Fruit fly (Drosophila melanogaster) whole organism, embryonic: ENCODE results near the gene Spps.

ENCODE experiments used
- Bteb2 ChIP-seq: fragments of 200-800 bp; sonication (Bioruptor generic); optimal IDR thresholded peaks from 2 replicates; lab custom pipeline; 2016; ENCODE audit warnings: missing biosample characterization, missing genetic modification characterization
- CG10959 ChIP-seq: fragments of 200-800 bp; sonication (Bioruptor generic); IDR thresholded peaks from 2 replicates; pipeline ENCODE4 v1.3.6; 2022; ENCODE audit warnings: missing biosample characterization, missing genetic modification characterization
- CG11398 ChIP-seq: fragments of 200-800 bp; sonication (Bioruptor generic); optimal IDR thresholded peaks from 2 replicates; lab custom pipeline; 2016; ENCODE audit warnings: missing biosample characterization, missing genetic modification characterization
- CG11696 ChIP-seq: fragments of 200-800 bp; sonication (Bioruptor generic); IDR thresholded peaks from 2 replicates; pipeline ENCODE4 v1.3.6; 2022; ENCODE audit warnings: missing biosample characterization, missing genetic modification characterization
- CG12104 ChIP-seq: fragments of 200-800 bp; sonication (Bioruptor generic); optimal IDR thresholded peaks from 3 replicates; lab custom pipeline; 2016; ENCODE audit warnings: missing biosample characterization, missing genetic modification characterization
- CG12155 ChIP-seq: fragments of 200-800 bp; sonication (Bioruptor generic); optimal IDR thresholded peaks from 3 replicates; lab custom pipeline; 2016; ENCODE audit warnings: missing biosample characterization, missing genetic modification characterization
- CG1233 ChIP-seq: fragments of 200-800 bp; sonication (Bioruptor generic); optimal IDR thresholded peaks from 4 replicates; lab custom pipeline; 2018; ENCODE audit warnings: missing biosample characterization, mild to moderate bottlenecking, missing genetic modification characterization
- CG12942 ChIP-seq: fragments of 200-800 bp; sonication (Bioruptor generic); optimal IDR thresholded peaks from 3 replicates; lab custom pipeline; 2016; ENCODE audit warnings: missing biosample characterization, missing genetic modification characterization
- CG15011 ChIP-seq: fragments of 200-800 bp; sonication (Bioruptor generic); optimal IDR thresholded peaks from 3 replicates; lab custom pipeline; 2018; ENCODE audit warnings: missing biosample characterization, mild to moderate bottlenecking, missing genetic modification characterization
- CG1647 ChIP-seq: fragments of 200-800 bp; sonication (Bioruptor generic); optimal IDR thresholded peaks from 3 replicates; lab custom pipeline; 2016; ENCODE audit warnings: missing biosample characterization, missing genetic modification characterization
- CG17359 ChIP-seq: fragments of 200-800 bp; sonication (Bioruptor generic); optimal IDR thresholded peaks from 3 replicates; lab custom pipeline; 2018; ENCODE audit warnings: missing biosample characterization, mild to moderate bottlenecking, missing genetic modification characterization, moderate library complexity
- CG1792 ChIP-seq: fragments of 200-800 bp; sonication (Bioruptor generic); optimal IDR thresholded peaks from 2 replicates; lab custom pipeline; 2016; ENCODE audit warnings: missing biosample characterization, missing genetic modification characterization
- CG18262 ChIP-seq: fragments of 200-800 bp; optimal IDR thresholded peaks from 3 replicates; lab custom pipeline; 2019; ENCODE audit warnings: missing biosample characterization, mild to moderate bottlenecking, missing genetic modification characterization, moderate library complexity
- CG30020 ChIP-seq: fragments of 200-800 bp; optimal IDR thresholded peaks from 2 replicates; lab custom pipeline; 2019; ENCODE audit warnings: missing biosample characterization, mild to moderate bottlenecking, missing genetic modification characterization, moderate library complexity
- CG31365 ChIP-seq: fragments of 200-800 bp; sonication (Bioruptor generic); optimal IDR thresholded peaks from 2 replicates; lab custom pipeline; 2018; ENCODE audit warnings: missing biosample characterization, mild to moderate bottlenecking, missing genetic modification characterization
- CG33557 ChIP-seq: fragments of 200-800 bp; sonication (Bioruptor generic); optimal IDR thresholded peaks from 2 replicates; lab custom pipeline; 2019; ENCODE audit warnings: missing biosample characterization, mild to moderate bottlenecking, missing genetic modification characterization, moderate library complexity
- CG3407 ChIP-seq: fragments of 200-800 bp; sonication (Bioruptor generic); optimal IDR thresholded peaks from 2 replicates; lab custom pipeline; 2018; ENCODE audit warnings: missing biosample characterization, mild to moderate bottlenecking, missing genetic modification characterization
- CG4730 ChIP-seq: fragments of 200-800 bp; sonication (Bioruptor generic); IDR thresholded peaks from 2 replicates; pipeline ENCODE4 v1.3.6; 2022; ENCODE audit warnings: missing biosample characterization, missing genetic modification characterization
- CG4820 ChIP-seq: fragments of 200-800 bp; sonication (Bioruptor generic); optimal IDR thresholded peaks from 3 replicates; lab custom pipeline; 2016; ENCODE audit warnings: missing biosample characterization, missing genetic modification characterization
- CG6175 ChIP-seq: fragments of 200-800 bp; sonication (Bioruptor generic); IDR thresholded peaks from 3 replicates; pipeline ENCODE4 v1.3.6; 2022; ENCODE audit warnings: missing biosample characterization, missing genetic modification characterization
- CG7372 ChIP-seq: fragments of 200-800 bp; sonication (Bioruptor generic); IDR thresholded peaks from 2 replicates; pipeline ENCODE4 v1.3.6; 2022; ENCODE audit warnings: missing biosample characterization, missing genetic modification characterization
- Gsc ChIP-seq: fragments of 200-800 bp; sonication (Bioruptor generic); IDR thresholded peaks from 2 replicates; pipeline ENCODE4 v1.3.6; 2022; ENCODE audit warnings: missing biosample characterization, missing genetic modification characterization
- HmgD ChIP-seq: fragments of 200-800 bp; sonication (Bioruptor generic); optimal IDR thresholded peaks from 3 replicates; lab custom pipeline; 2016; ENCODE audit warnings: missing biosample characterization, missing genetic modification characterization
- Hmr ChIP-seq: fragments of 200-800 bp; sonication (Bioruptor generic); optimal IDR thresholded peaks from 3 replicates; lab custom pipeline; 2017; ENCODE audit warnings: mild to moderate bottlenecking, missing biosample characterization, missing genetic modification reagents, missing genetic modification characterization
- Hmx ChIP-seq: fragments of 200-800 bp; sonication (Bioruptor generic); optimal IDR thresholded peaks from 2 replicates; lab custom pipeline; 2016; ENCODE audit warnings: missing biosample characterization, missing genetic modification characterization
- Hr51 ChIP-seq, 2 experiments: fragments of 200-800 bp; sonication (Bioruptor generic); optimal IDR thresholded peaks; 2 replicates in 1 of 2; 3 replicates in 1 of 2; lab custom pipeline; 2016 to 2018; ENCODE audit warnings: missing biosample characterization in 2 of 2, missing genetic modification characterization in 2 of 2, mild to moderate bottlenecking in 1 of 2, moderate library complexity in 1 of 2
- Hsf ChIP-seq: fragments of 200-800 bp; sonication (Bioruptor generic); optimal IDR thresholded peaks from 3 replicates; lab custom pipeline; 2016; ENCODE audit warnings: missing biosample characterization, missing genetic modification characterization
- Mad ChIP-seq: fragments of 200-800 bp; sonication (Bioruptor generic); optimal IDR thresholded peaks from 2 replicates; lab custom pipeline; 2016; ENCODE audit warnings: missing biosample characterization, missing genetic modification characterization
- Max ChIP-seq: fragments of 200-800 bp; sonication (Bioruptor generic); optimal IDR thresholded peaks from 2 replicates; lab custom pipeline; 2016; ENCODE audit warnings: missing biosample characterization, mild to moderate bottlenecking, missing genetic modification characterization
- Rfx ChIP-seq: fragments of 200-800 bp; sonication (Bioruptor generic); IDR thresholded peaks from 2 replicates; pipeline ENCODE4 v1.3.6; 2022; ENCODE audit warnings: missing biosample characterization, missing genetic modification characterization
- Vsx1 ChIP-seq: fragments of 200-800 bp; sonication (Bioruptor generic); optimal IDR thresholded peaks from 2 replicates; lab custom pipeline; 2017; ENCODE audit warnings: missing biosample characterization, mild to moderate bottlenecking, missing genetic modification characterization, missing genetic modification reagents
- Xbp1 ChIP-seq: fragments of 200-800 bp; sonication (Bioruptor generic); optimal IDR thresholded peaks from 3 replicates; lab custom pipeline; 2016; ENCODE audit warnings: missing biosample characterization, mild to moderate bottlenecking, missing genetic modification characterization
- aop ChIP-seq: fragments of 200-800 bp; sonication (Bioruptor generic); IDR thresholded peaks from 2 replicates; pipeline ENCODE4 v1.3.6; 2022; ENCODE audit warnings: missing biosample characterization, missing genetic modification characterization
- az2 ChIP-seq: fragments of 200-800 bp; sonication (Bioruptor generic); optimal IDR thresholded peaks from 3 replicates; lab custom pipeline; 2016; ENCODE audit warnings: missing biosample characterization, missing genetic modification characterization
- br ChIP-seq: fragments of >200 bp; optimal IDR thresholded peaks from 2 replicates; lab custom pipeline; 2017
- fd102C ChIP-seq: fragments of 200-800 bp; sonication (Bioruptor generic); optimal IDR thresholded peaks from 2 replicates; lab custom pipeline; 2018; ENCODE audit warnings: missing biosample characterization, mild to moderate bottlenecking, missing genetic modification characterization, moderate library complexity
- ftz-f1 ChIP-seq: fragments of 200-800 bp; sonication (Bioruptor generic); optimal IDR thresholded peaks from 2 replicates; lab custom pipeline; 2016; ENCODE audit warnings: missing biosample characterization, missing genetic modification characterization
- gcm2 ChIP-seq: fragments of 200-800 bp; sonication (Bioruptor generic); optimal IDR thresholded peaks from 2 replicates; lab custom pipeline; 2016; ENCODE audit warnings: missing biosample characterization, missing genetic modification characterization
- gem ChIP-seq: fragments of 200-800 bp; sonication (Bioruptor generic); optimal IDR thresholded peaks from 2 replicates; lab custom pipeline; 2019; ENCODE audit warnings: missing biosample characterization, mild to moderate bottlenecking, missing genetic modification characterization, moderate library complexity
- grn ChIP-seq: fragments of 200-800 bp; sonication (Bioruptor generic); optimal IDR thresholded peaks from 3 replicates; lab custom pipeline; 2017; ENCODE audit warnings: missing biosample characterization, missing genetic modification characterization
- h ChIP-seq: fragments of >200 bp; optimal IDR thresholded peaks from 2 replicates; lab custom pipeline; 2017
- hkb ChIP-seq, 2 experiments: fragments of 200-800 bp in 1 of 2; fragments of >200 bp in 1 of 2; sonication (Bioruptor generic) in 1 of 2; IDR thresholded peaks in 1 of 2; optimal IDR thresholded peaks in 1 of 2; 2 replicates each; pipeline versions ENCODE4 v1.3.6 to Lab custom; 2017 to 2022; ENCODE audit warnings: missing biosample characterization in 1 of 2, missing genetic modification characterization in 1 of 2
- lbe ChIP-seq: fragments of 200-800 bp; sonication (Bioruptor generic); optimal IDR thresholded peaks from 2 replicates; lab custom pipeline; 2016; ENCODE audit warnings: missing biosample characterization, mild to moderate bottlenecking, missing genetic modification characterization
- peb ChIP-seq: fragments of 200-800 bp; sonication (Bioruptor generic); IDR thresholded peaks from 2 replicates; pipeline ENCODE4 v1.3.6; 2022; ENCODE audit warnings: missing biosample characterization, missing genetic modification characterization
- pfk ChIP-seq: fragments of 200-800 bp; sonication (Bioruptor generic); optimal IDR thresholded peaks from 2 replicates; lab custom pipeline; 2018; ENCODE audit warnings: missing biosample characterization, mild to moderate bottlenecking, missing genetic modification characterization, moderate library complexity
- pum ChIP-seq: fragments of 200-800 bp; sonication (Bioruptor generic); optimal IDR thresholded peaks from 2 replicates; lab custom pipeline; 2016; ENCODE audit warnings: missing biosample characterization, missing genetic modification characterization
- sens ChIP-seq: fragments of 200-800 bp; sonication (Bioruptor generic); peaks from one replicate; lab custom pipeline; 2016; ENCODE audit warnings: missing biosample characterization, missing genetic modification characterization
- sisA ChIP-seq: fragments of 200-800 bp; sonication (Bioruptor generic); IDR thresholded peaks from 2 replicates; pipeline ENCODE4 v1.3.6; 2022; ENCODE audit warnings: missing biosample characterization, missing genetic modification characterization
- sr ChIP-seq: fragments of 200-800 bp; sonication (Bioruptor generic); IDR thresholded peaks from 3 replicates; pipeline ENCODE4 v1.3.6; 2022; ENCODE audit warnings: missing biosample characterization, missing genetic modification characterization
- wek ChIP-seq: fragments of 200-800 bp; sonication (Bioruptor generic); optimal IDR thresholded peaks from 3 replicates; lab custom pipeline; 2018; ENCODE audit warnings: missing biosample characterization, mild to moderate bottlenecking, missing genetic modification characterization, moderate library complexity

Spps gene

dm6 chr3R:24259278-24260040, 32.7 kb upstream of the Spps start (continued):
- TF ChIP-seq CG33557 (GFP tag; lab: Kevin White, UChicago) (peak; percentile 61), aop (GFP tag; lab: Robert Waterston, UW) (peak; percentile 49; the same call in 1 of the 2 replicates), CG30020 (peak; percentile 30), Hr51 (GFP tag; optimal IDR thresholded peaks at IDR 0.05; lab: Kevin White, UChicago) (peak; percentile 84), br (lab: Kevin White, UChicago) (no peak), Mad (GFP tag; lab: Kevin White, UChicago) (peak; percentile 64), pum (GFP tag; lab: Kevin White, UChicago) (peak; percentile 82), CG18262 (peak; percentile 91), h (lab: Kevin White, UChicago) (no peak), hkb (optimal IDR thresholded peaks at IDR 0.05; lab: Kevin White, UChicago) (no peak), hkb (GFP tag; IDR thresholded peaks at IDR 0.05; lab: Robert Waterston, UW) (peak; percentile 86), CG1792 (GFP tag; lab: Kevin White, UChicago) (peak; percentile 83), CG3407 (GFP tag; lab: Kevin White, UChicago) (peak; percentile 81), sens (GFP tag; lab: Kevin White, UChicago) (peak; percentile 98), Bteb2 (GFP tag; lab: Kevin White, UChicago) (peak; percentile 86), CG12155 (GFP tag; lab: Kevin White, UChicago) (peak; percentile 91), pfk (GFP tag; lab: Kevin White, UChicago) (peak; percentile 37), fd102C (GFP tag; lab: Kevin White, UChicago) (peak; percentile 86), Hmx (GFP tag; lab: Kevin White, UChicago) (peak; percentile 82), Hsf (GFP tag; lab: Kevin White, UChicago) (peak; percentile 92), CG15011 (GFP tag; lab: Kevin White, UChicago) (peak; percentile 84), Gsc (GFP tag; lab: Robert Waterston, UW) (0 out of 2 replicates have a peak, but pooled peaks have one; percentile 18), sr (GFP tag; lab: Robert Waterston, UW) (peak; percentile 68; the same call in 1 of the 3 replicates), CG17359 (tag; lab: Kevin White, UChicago) (peak; percentile 90), Max (GFP tag; lab: Kevin White, UChicago) (peak; percentile 86), Xbp1 (GFP tag; lab: Kevin White, UChicago) (peak; percentile 87), HmgD (GFP tag; lab: Kevin White, UChicago) (peak; percentile 49), sisA (GFP tag; lab: Robert Waterston, UW) (peak; percentile 87), CG7372 (GFP tag; lab: Robert Waterston, UW) (peak; percentile 75), CG4820 (GFP tag; lab: Kevin White, UChicago) (peak; percentile 85), peb (GFP tag; lab: Robert Waterston, UW) (peak; percentile 80), az2 (GFP tag; lab: Kevin White, UChicago) (peak; percentile 88), Rfx (peak; percentile 93), grn (GFP tag; lab: Kevin White, UChicago) (peak; percentile 90), Hmr (GFP tag; lab: Kevin White, UChicago) (peak; percentile 92), ftz-f1 (GFP tag; lab: Kevin White, UChicago) (no peak), CG1233 (GFP tag; lab: Kevin White, UChicago) (peak; percentile 88), CG11398 (GFP tag; lab: Kevin White, UChicago) (peak; percentile 75), CG31365 (peak; percentile 63), CG10959 (GFP tag; lab: Robert Waterston, UW) (peak; percentile 80), CG12104 (GFP tag; lab: Kevin White, UChicago) (peak; percentile 86), gcm2 (peak; percentile 79), CG1647 (peak; percentile 88), CG11696 (GFP tag; lab: Robert Waterston, UW) (peak; percentile 99), wek (GFP tag; lab: Kevin White, UChicago) (peak; percentile 67), lbe (peak; percentile 83), CG12942 (GFP tag; lab: Kevin White, UChicago) (peak; percentile 82), gem (tag; lab: Kevin White, UChicago) (peak; percentile 93), CG4730 (GFP tag; lab: Robert Waterston, UW) (peak; percentile 76), Vsx1 (GFP tag; lab: Kevin White, UChicago) (peak; percentile 85), CG6175 (peak; percentile 68; the same call in 2 of the 3 replicates)
